Worm (Caenorhabditis elegans) whole organism, late embryonic: ENCODE results near the gene grl-19.

Experiments
- C38D4.7 ChIP-seq: fragments of 200-800 bp; sonication (Bioruptor generic); optimal IDR thresholded peaks from 2 replicates; lab custom pipeline; 2018; ENCODE audit warnings: mild to moderate bottlenecking, missing genetic modification characterization, moderate library complexity, missing compliant biosample characterization
- ama-1 ChIP-seq: fragments of 150-350 bp; optimal IDR thresholded peaks from 2 replicates; lab custom pipeline; 2014
- ceh-18 ChIP-seq: sonication (generic microtip); optimal IDR thresholded peaks from 2 replicates; lab custom pipeline; 2016; ENCODE audit warnings: missing genetic modification characterization, missing compliant biosample characterization
- ceh-2 ChIP-seq: sonication (generic microtip); optimal IDR thresholded peaks from 2 replicates; lab custom pipeline; 2016; ENCODE audit warnings: missing genotype, missing genetic modification characterization, missing compliant biosample characterization
- ceh-22 ChIP-seq: sonication (generic microtip); optimal IDR thresholded peaks from 2 replicates; lab custom pipeline; 2017; ENCODE audit warnings: missing biosample characterization, missing genetic modification characterization
- ceh-31 ChIP-seq: sonication (generic microtip); optimal IDR thresholded peaks from 2 replicates; lab custom pipeline; 2016; ENCODE audit warnings: missing genetic modification characterization, missing compliant biosample characterization
- dmd-4 ChIP-seq: sonication (generic microtip); optimal IDR thresholded peaks from 2 replicates; lab custom pipeline; 2016; ENCODE audit warnings: borderline replicate concordance, missing genetic modification characterization, missing compliant biosample characterization
- fax-1 ChIP-seq: sonication (generic microtip); optimal IDR thresholded peaks from 2 replicates; lab custom pipeline; 2016; ENCODE audit warnings: missing genotype, missing genetic modification characterization, missing compliant biosample characterization
- madf-2 ChIP-seq: sonication (generic microtip); optimal IDR thresholded peaks from 2 replicates; lab custom pipeline; 2017; ENCODE audit warnings: missing genetic modification characterization, missing compliant biosample characterization
- nfya-1 ChIP-seq: sonication (generic microtip); optimal IDR thresholded peaks from 2 replicates; lab custom pipeline; 2017; ENCODE audit warnings: missing genetic modification characterization, mild to moderate bottlenecking, missing compliant biosample characterization, antibody characterized with exemption, moderate library complexity
- pax-1 ChIP-seq: fragments of 150-350 bp; optimal IDR thresholded peaks from 2 replicates; lab custom pipeline; 2014; ENCODE audit warnings: missing biosample characterization, missing genetic modification characterization
- sdc-2 ChIP-seq: sonication (generic microtip); optimal IDR thresholded peaks from 2 replicates; lab custom pipeline; 2016; ENCODE audit warnings: missing genotype, missing genetic modification characterization, missing compliant biosample characterization

DNA sequence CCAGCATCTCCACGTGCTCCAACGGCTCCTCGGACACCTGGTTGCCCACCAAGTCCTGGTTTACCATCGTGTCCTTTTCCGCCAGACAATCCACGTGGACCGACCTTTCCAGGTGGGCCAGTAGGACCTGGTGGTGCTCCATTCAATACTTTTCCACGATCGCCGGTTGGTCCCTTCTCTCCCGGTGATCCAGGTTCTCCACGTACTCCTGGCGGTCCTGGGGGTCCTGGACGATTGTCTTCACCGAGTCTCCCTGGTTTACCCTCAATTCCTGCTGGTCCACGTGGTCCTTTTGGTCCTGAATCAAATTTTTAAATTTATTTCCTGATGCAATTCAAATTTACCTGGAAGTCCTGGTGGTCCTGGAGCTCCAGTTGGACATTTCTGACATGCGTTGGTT, 6.0 kb upstream of the grl-19 start:
- TF ChIP-seq ceh-2 (tag; lab: Kevin White, UChicago), result no peak
- no peak for TF ChIP-seq fax-1 (tag; lab: Kevin White, UChicago)
- TF ChIP-seq ceh-22, result no peak
- TF ChIP-seq ceh-18 (tag; lab: Kevin White, UChicago), result no peak
- no peak for TF ChIP-seq dmd-4
- no peak for TF ChIP-seq C38D4.7 (GFP tag; lab: Kevin White, UChicago)
- no peak for TF ChIP-seq madf-2 (tag; lab: Kevin White, UChicago)
- TF ChIP-seq sdc-2 (tag; lab: Kevin White, UChicago), result no peak
- no peak for TF ChIP-seq ceh-31
- no peak for TF ChIP-seq nfya-1
- TF ChIP-seq ama-1, result no peak
- no peak for TF ChIP-seq pax-1 (tag; lab: Kevin White, UChicago)
